Fruit fly (Drosophila melanogaster): Measurements from ENCODE around the gene CG7573.

- TF ChIP-seq lola (GFP tag; optimal IDR thresholded peaks at IDR 0.05) (no peak), Hr83 (GFP tag; optimal IDR thresholded peaks at IDR 0.05; ENCODE audit: poor library complexity, severe bottlenecking) (no peak), h (GFP tag; optimal IDR thresholded peaks at IDR 0.05) (no peak), OdsH (GFP tag; optimal IDR thresholded peaks at IDR 0.05) (no peak), Hnf4 (GFP tag; optimal IDR thresholded peaks at IDR 0.05) (no peak), Dfd (GFP tag; optimal IDR thresholded peaks at IDR 0.05) (no peak), br (GFP tag; optimal IDR thresholded peaks at IDR 0.05) (no peak), tai (GFP tag; optimal IDR thresholded peaks at IDR 0.05) (no peak), CG9705 (GFP tag; optimal IDR thresholded peaks at IDR 0.05) (no peak), dsf (GFP tag; optimal IDR thresholded peaks at IDR 0.05; ENCODE audit: borderline replicate concordance) (no peak), Dif (GFP tag; optimal IDR thresholded peaks at IDR 0.05; ENCODE audit: partially characterized antibody) (no peak)
Measured at dm6 chr3L:11295164-11295516, 16.4 kb upstream of the CG7573 start.
